Fruit fly (Drosophila melanogaster) whole organism, wandering third instar larva: ENCODE data around the gene LysD.
A peak's percentile ranks its signal among the peaks of the same experiment; 100 is the strongest.

Source experiments
- CG32264 ChIP-seq: fragments of 200-800 bp; sonication (Bioruptor generic); optimal IDR thresholded peaks from 2 replicates; lab custom pipeline; 2016; ENCODE audit warnings: missing biosample characterization, missing genetic modification characterization
- CG9705 ChIP-seq: fragments of 200-800 bp; sonication (Bioruptor generic); optimal IDR thresholded peaks from 2 replicates; lab custom pipeline; 2018; ENCODE audit warnings: missing biosample characterization, mild to moderate bottlenecking, missing genetic modification characterization
- CrebA ChIP-seq: fragments of 200-800 bp; sonication (Bioruptor generic); optimal IDR thresholded peaks from 2 replicates; lab custom pipeline; 2016; ENCODE audit warnings: missing biosample characterization, mild to moderate bottlenecking, missing genetic modification characterization, borderline replicate concordance
- Dif ChIP-seq: fragments of 200-275, 200-300 bp; sonication (Bioruptor generic); optimal IDR thresholded peaks from 2 replicates; lab custom pipeline; 2018; ENCODE audit warnings: missing biosample characterization, missing genetic modification characterization; ENCODE audit not compliant: partially characterized antibody
- GATAd ChIP-seq: sonication (Bioruptor generic); optimal IDR thresholded peaks from 2 replicates; lab custom pipeline; 2016; ENCODE audit warnings: missing biosample characterization, missing genetic modification characterization
- HLH106 ChIP-seq: fragments of 200-800 bp; optimal IDR thresholded peaks from 3 replicates; lab custom pipeline; 2019; ENCODE audit warnings: missing biosample characterization, mild to moderate bottlenecking, missing genetic modification characterization, moderate library complexity
- Hnf4 ChIP-seq: fragments of 200-800 bp; sonication (Bioruptor generic); optimal IDR thresholded peaks from 2 replicates; lab custom pipeline; 2016; ENCODE audit warnings: missing biosample characterization, mild to moderate bottlenecking, missing genetic modification characterization
- Hr78 ChIP-seq: fragments of >200 bp; optimal IDR thresholded peaks from 2 replicates; lab custom pipeline; 2017; ENCODE audit warnings: missing biosample characterization, missing genetic modification characterization
- Jra ChIP-seq: sonication (Bioruptor generic); optimal IDR thresholded peaks from 2 replicates; lab custom pipeline; 2016; ENCODE audit warnings: missing biosample characterization, missing genetic modification characterization
- Mio ChIP-seq: sonication (Bioruptor generic); optimal IDR thresholded peaks from 2 replicates; lab custom pipeline; 2016; ENCODE audit warnings: missing biosample characterization, missing genetic modification characterization
- Myc ChIP-seq: fragments of >200 bp; optimal IDR thresholded peaks from 2 replicates; lab custom pipeline; 2017
- N ChIP-seq: fragments of >200 bp; optimal IDR thresholded peaks from 2 replicates; lab custom pipeline; 2018; ENCODE audit warnings: missing biosample characterization, missing external identifiers, missing genetic modification characterization
- OdsH ChIP-seq: fragments of 200-800 bp; sonication (Bioruptor generic); optimal IDR thresholded peaks from 2 replicates; lab custom pipeline; 2016; ENCODE audit warnings: missing biosample characterization, mild to moderate bottlenecking, missing genetic modification characterization
- Rel ChIP-seq, 2 experiments: fragments of 200-800 bp; sonication (Bioruptor generic) in 1 of 2; optimal IDR thresholded peaks; 2 replicates in 1 of 2; 3 replicates in 1 of 2; lab custom pipeline; 2016 to 2019; ENCODE audit warnings: mild to moderate bottlenecking in 2 of 2, missing biosample characterization in 2 of 2, missing genetic modification characterization in 2 of 2, moderate library complexity in 1 of 2
- Sp1 ChIP-seq: fragments of 200-800 bp; sonication (Bioruptor generic); optimal IDR thresholded peaks from 3 replicates; lab custom pipeline; 2019; ENCODE audit warnings: missing biosample characterization, mild to moderate bottlenecking, missing genetic modification characterization, moderate library complexity
- br ChIP-seq: fragments of 200-800 bp; sonication (Bioruptor generic); optimal IDR thresholded peaks from 2 replicates; lab custom pipeline; 2016; ENCODE audit warnings: missing biosample characterization, missing genetic modification characterization
- brk ChIP-seq: fragments of 200-800 bp; sonication (Bioruptor generic); optimal IDR thresholded peaks from 2 replicates; lab custom pipeline; 2016; ENCODE audit warnings: missing biosample characterization, mild to moderate bottlenecking, missing genetic modification characterization
- dl ChIP-seq, 2 experiments: fragments of 175-275, 200-275 bp in 1 of 2; fragments of 200-275 bp in 1 of 2; sonication (Bioruptor generic); optimal IDR thresholded peaks; lab custom pipeline; 2018; ENCODE audit warnings: mild to moderate bottlenecking in 2 of 2, missing biosample characterization in 2 of 2, missing genetic modification characterization in 2 of 2, moderate library complexity in 2 of 2; ENCODE audit not compliant: partially characterized antibody in 2 of 2, insufficient read depth in 1 of 2
- dmrt93B ChIP-seq: fragments of 200-800 bp; sonication (Bioruptor generic); optimal IDR thresholded peaks from 2 replicates; lab custom pipeline; 2018; ENCODE audit warnings: missing biosample characterization, mild to moderate bottlenecking, missing genetic modification characterization
- dsf ChIP-seq: sonication (Bioruptor generic); optimal IDR thresholded peaks from 2 replicates; lab custom pipeline; 2016; ENCODE audit warnings: missing biosample characterization, missing genetic modification characterization, borderline replicate concordance
- ey ChIP-seq: fragments of 200-800 bp; sonication (Bioruptor generic); optimal IDR thresholded peaks from 2 replicates; lab custom pipeline; 2016; ENCODE audit warnings: missing biosample characterization, missing genetic modification characterization
- foxo ChIP-seq, 2 experiments: fragments of 200-800 bp; sonication (Bioruptor generic); optimal IDR thresholded peaks; 2 replicates in 1 of 2; 3 replicates in 1 of 2; lab custom pipeline; 2016 to 2017; ENCODE audit warnings: missing biosample characterization in 2 of 2, missing genetic modification characterization in 2 of 2
- fru ChIP-seq: fragments of 200-800 bp; sonication (Bioruptor generic); optimal IDR thresholded peaks from 3 replicates; lab custom pipeline; 2016; ENCODE audit warnings: missing biosample characterization, mild to moderate bottlenecking, missing genetic modification characterization
- h ChIP-seq: fragments of 200-800 bp; sonication (Bioruptor generic); optimal IDR thresholded peaks from 3 replicates; lab custom pipeline; 2016; ENCODE audit warnings: missing biosample characterization, mild to moderate bottlenecking, missing genetic modification characterization
- jim ChIP-seq: fragments of 175-275, 200-325 bp; sonication (Bioruptor generic); optimal IDR thresholded peaks from 2 replicates; lab custom pipeline; 2016; ENCODE audit warnings: missing biosample characterization, mild to moderate bottlenecking, missing genetic modification characterization
- pan ChIP-seq: fragments of >200 bp; optimal IDR thresholded peaks from 2 replicates; lab custom pipeline; 2017
- psq ChIP-seq: fragments of 200-800 bp; sonication (Bioruptor generic); optimal IDR thresholded peaks from 3 replicates; lab custom pipeline; 2017; ENCODE audit warnings: missing biosample characterization, mild to moderate bottlenecking, missing genetic modification characterization, moderate library complexity
- rgr ChIP-seq: fragments of 200-800 bp; sonication (Bioruptor generic); optimal IDR thresholded peaks from 3 replicates; lab custom pipeline; 2016; ENCODE audit warnings: missing biosample characterization, mild to moderate bottlenecking, missing genetic modification characterization
- sage ChIP-seq: fragments of 200-800 bp; sonication (Bioruptor generic); optimal IDR thresholded peaks from 2 replicates; lab custom pipeline; 2016; ENCODE audit warnings: missing biosample characterization, mild to moderate bottlenecking, missing genetic modification characterization
- sv ChIP-seq: fragments of 200-800 bp; sonication (Bioruptor generic); optimal IDR thresholded peaks from 3 replicates; lab custom pipeline; 2016; ENCODE audit warnings: missing biosample characterization, missing genetic modification characterization
- tai ChIP-seq: sonication (Bioruptor generic); optimal IDR thresholded peaks from 2 replicates; lab custom pipeline; 2016; ENCODE audit warnings: missing biosample characterization, missing genetic modification characterization
- usp ChIP-seq: fragments of >200 bp; optimal IDR thresholded peaks from 2 replicates; lab custom pipeline; 2017; ENCODE audit warnings: missing biosample characterization, missing genetic modification characterization
- woc ChIP-seq: sonication (Bioruptor generic); optimal IDR thresholded peaks from 2 replicates; lab custom pipeline; 2016; ENCODE audit warnings: missing biosample characterization, mild to moderate bottlenecking, missing genetic modification characterization

Gene LysD

dm6 chr3L:1218596-1218995 lies 7.6 kb upstream of the LysD start, which contains the start of gene LysP:
Gene LysP (minus strand): TSS chr3L:1218696.
- TF ChIP-seq HLH106 = no peak
- no peak for TF ChIP-seq CrebA (GFP tag; lab: Kevin White, UChicago)
- no peak for TF ChIP-seq dmrt93B
- peak; percentile 4 for TF ChIP-seq h (GFP tag; lab: Kevin White, UChicago)
- peak in 1 of 2 experiments; percentile 3 for TF ChIP-seq foxo (GFP tag; optimal IDR thresholded peaks at IDR 0.05; lab: Kevin White, UChicago)
- TF ChIP-seq, all 38 proteins: peak for 2

- no peak for TF ChIP-seq sage (GFP tag; lab: Kevin White, UChicago)
- no peak for TF ChIP-seq h (GFP tag; lab: Kevin White, UChicago)
- TF ChIP-seq psq (GFP tag; lab: Kevin White, UChicago) = no peak
- TF ChIP-seq CrebA (GFP tag; lab: Kevin White, UChicago) = no peak
- no peak for TF ChIP-seq N (GFP tag; lab: Kevin White, UChicago)
- no peak for TF ChIP-seq OdsH (GFP tag; lab: Kevin White, UChicago)
- no peak for TF ChIP-seq Hr78 (GFP tag; lab: Kevin White, UChicago)
- no peak for TF ChIP-seq rgr (GFP tag; lab: Kevin White, UChicago)
- no peak for TF ChIP-seq usp (GFP tag; lab: Kevin White, UChicago)
- no peak for TF ChIP-seq tai
- TF ChIP-seq jim (GFP tag; lab: Kevin White, UChicago) = no peak
- no peak for TF ChIP-seq CG32264 (GFP tag; lab: Kevin White, UChicago)
- TF ChIP-seq sv = no peak
- TF ChIP-seq GATAd = no peak
- TF ChIP-seq Rel (GFP tag; optimal IDR thresholded peaks at IDR 0.05; lab: Kevin White, UChicago) = no peak
- TF ChIP-seq Rel (tag; optimal IDR thresholded peaks at IDR 0.05; lab: Kevin White, UChicago) = no peak
- TF ChIP-seq foxo (GFP tag; optimal IDR thresholded peaks at IDR 0.05; lab: Kevin White, UChicago) = no peak
- no peak for TF ChIP-seq Jra (GFP tag; lab: Kevin White, UChicago)
- TF ChIP-seq woc (GFP tag; lab: Kevin White, UChicago) = no peak
- no peak for TF ChIP-seq ey (GFP tag; lab: Kevin White, UChicago)
- no peak for TF ChIP-seq CG9705 (GFP tag; lab: Kevin White, UChicago)
Observed at dm6 chr3L:1216460-1216859, 5.5 kb upstream of the LysD start.

DNA sequence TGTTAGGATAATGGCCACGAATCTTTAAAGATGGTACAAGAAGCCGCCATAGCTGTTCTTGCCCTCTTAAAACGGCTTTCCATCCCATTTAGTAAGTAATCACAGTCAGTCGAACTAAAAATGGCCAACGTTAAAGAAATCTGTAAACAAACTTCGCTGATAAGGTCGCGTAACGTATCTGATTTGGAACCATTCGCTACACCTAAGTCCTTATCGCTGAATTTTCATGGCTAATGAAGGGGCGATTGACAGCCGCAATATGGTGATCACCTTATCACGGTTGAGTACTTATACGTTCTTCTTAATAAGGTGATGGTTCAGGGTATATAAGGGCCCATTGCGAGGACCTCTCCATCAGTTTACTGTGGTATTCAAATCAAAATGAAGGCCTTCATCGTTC lies 1.6 kb upstream of the LysD start, which contains the start of gene LysE:
Gene LysE (plus strand): TSS at position 257 of the 400 bp plus-strand sequence.
- TF ChIP-seq Hr78 (GFP tag; lab: Kevin White, UChicago) (no peak), brk (GFP tag; lab: Kevin White, UChicago) (no peak), Hnf4 (no peak), pan (lab: Kevin White, UChicago) (no peak), woc (GFP tag; lab: Kevin White, UChicago) (no peak), dsf (no peak), OdsH (GFP tag; lab: Kevin White, UChicago) (no peak), psq (GFP tag; lab: Kevin White, UChicago) (no peak), CG9705 (GFP tag; lab: Kevin White, UChicago) (no peak), h (GFP tag; lab: Kevin White, UChicago) (no peak), br (GFP tag; lab: Kevin White, UChicago) (no peak), foxo (GFP tag; optimal IDR thresholded peaks at IDR 0.05; lab: Kevin White, UChicago) (no peak), Sp1 (GFP tag; lab: Kevin White, UChicago) (no peak), usp (GFP tag; lab: Kevin White, UChicago) (no peak), Myc (lab: Kevin White, UChicago) (no peak), Mio (GFP tag; lab: Kevin White, UChicago) (no peak)

DNA sequence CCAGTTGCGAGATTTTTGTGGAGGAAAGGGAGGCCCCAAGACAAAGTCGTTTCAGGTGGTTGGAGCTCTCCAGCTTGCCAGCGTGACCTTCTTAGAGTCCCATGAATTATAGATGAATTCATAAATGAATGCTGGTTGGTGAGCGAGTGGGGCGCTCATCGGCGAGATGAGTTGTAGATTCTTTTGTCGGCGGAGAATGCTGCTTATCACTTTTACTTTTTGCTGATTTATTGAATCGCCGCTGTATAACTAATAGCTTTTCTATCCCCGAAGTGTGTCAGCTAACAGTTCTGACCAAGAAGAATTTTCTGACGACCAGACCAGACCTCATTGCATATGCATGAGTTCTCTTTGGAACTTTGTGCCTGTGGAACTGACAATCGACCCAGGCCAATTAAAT lies 1.1 kb upstream of the LysD start:
- TF ChIP-seq GATAd (no peak), brk (GFP tag; lab: Kevin White, UChicago) (no peak), Sp1 (GFP tag; lab: Kevin White, UChicago) (no peak), jim (GFP tag; lab: Kevin White, UChicago) (no peak), sage (GFP tag; lab: Kevin White, UChicago) (no peak), fru (GFP tag; lab: Kevin White, UChicago) (no peak), OdsH (GFP tag; lab: Kevin White, UChicago) (no peak)

DNA sequence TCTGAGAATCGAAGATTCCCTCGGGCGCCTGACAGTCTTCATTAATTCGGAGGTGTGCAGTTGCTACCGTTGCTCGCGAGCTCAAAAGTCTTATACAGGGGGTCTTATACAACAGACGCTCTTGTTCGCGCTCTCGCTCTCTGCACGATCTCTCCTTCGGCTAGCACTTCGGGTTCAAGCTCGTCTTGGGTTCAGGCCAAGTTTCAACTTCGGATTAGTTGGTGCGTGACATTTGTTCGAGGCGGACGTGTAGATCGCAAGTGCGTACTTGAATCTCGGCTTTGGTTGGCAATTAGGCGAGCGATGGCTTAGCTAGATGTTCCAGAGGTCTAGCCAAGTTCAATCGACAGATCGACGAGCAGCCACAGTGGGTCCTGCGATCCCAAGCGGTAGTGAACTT lies 2.8 kb downstream of the LysD start:
- TF ChIP-seq Sp1 (GFP tag; lab: Kevin White, UChicago) (no peak), Jra (GFP tag; lab: Kevin White, UChicago) (no peak), Dif (peak; percentile 36), foxo (GFP tag; optimal IDR thresholded peaks at IDR 0.05; lab: Kevin White, UChicago) (no peak), pan (lab: Kevin White, UChicago) (no peak), dl (GFP tag; optimal IDR thresholded peaks at IDR 0.05; lab: Kevin White, UChicago; ENCODE audit: insufficient read depth in 1 of 2, partially characterized antibody in 2 of 2) (peak in 1 of 2 experiments; percentile 1)
